Fruit fly (Drosophila melanogaster) whole organism, prepupa: ENCODE results near the gene Sfp24Ba.

Source experiments
- Blimp-1 ChIP-seq: fragments of 200-800 bp; sonication (Bioruptor generic); optimal IDR thresholded peaks from 3 replicates; lab custom pipeline; 2017; ENCODE audit warnings: missing biosample characterization, missing genetic modification characterization, mild to moderate bottlenecking, moderate library complexity, missing genetic modification reagents
- CG10631 ChIP-seq: fragments of 200-800 bp; sonication (Bioruptor generic); optimal IDR thresholded peaks from 2 replicates; lab custom pipeline; 2016; ENCODE audit warnings: missing biosample characterization, missing genetic modification characterization
- CG11294 ChIP-seq: fragments of 200-800 bp; sonication (Bioruptor generic); IDR thresholded peaks from 2 replicates; pipeline ENCODE4 v1.3.6; 2022; ENCODE audit warnings: missing biosample characterization, missing genetic modification characterization
- CG11902 ChIP-seq: fragments of 200-800 bp; sonication (Bioruptor generic); optimal IDR thresholded peaks from 3 replicates; lab custom pipeline; 2016; ENCODE audit warnings: missing biosample characterization, missing genetic modification characterization
- CG16779 ChIP-seq: fragments of 200-800 bp; sonication (Bioruptor generic); optimal IDR thresholded peaks from 3 replicates; lab custom pipeline; 2017; ENCODE audit warnings: missing biosample characterization, mild to moderate bottlenecking, missing genetic modification characterization
- CG32006 ChIP-seq: fragments of 200-800 bp; sonication (Bioruptor generic); optimal IDR thresholded peaks from 3 replicates; lab custom pipeline; 2017; ENCODE audit warnings: missing biosample characterization, mild to moderate bottlenecking, missing genetic modification characterization
- CG34406 ChIP-seq: fragments of 200-800 bp; sonication (Bioruptor generic); optimal IDR thresholded peaks from 3 replicates; lab custom pipeline; 2016; ENCODE audit warnings: missing biosample characterization, missing genetic modification characterization
- CG4318 ChIP-seq: fragments of 200-800 bp; sonication (Bioruptor generic); optimal IDR thresholded peaks from 3 replicates; lab custom pipeline; 2017; ENCODE audit warnings: missing biosample characterization, mild to moderate bottlenecking, missing genetic modification characterization
- CG6163 ChIP-seq: fragments of 200-800 bp; sonication (Bioruptor generic); IDR thresholded peaks from 3 replicates; pipeline ENCODE4 v1.3.6; 2022; ENCODE audit warnings: missing biosample characterization, missing genetic modification characterization
- CG6808 ChIP-seq: fragments of 200-800 bp; sonication (Bioruptor generic); optimal IDR thresholded peaks from 3 replicates; lab custom pipeline; 2017; ENCODE audit warnings: missing biosample characterization, missing genetic modification characterization, mild to moderate bottlenecking, moderate library complexity, missing genetic modification reagents
- CG6854 ChIP-seq: fragments of 200-800 bp; sonication (Bioruptor generic); optimal IDR thresholded peaks from 2 replicates; lab custom pipeline; 2017; ENCODE audit warnings: missing biosample characterization, mild to moderate bottlenecking, missing genetic modification characterization
- CG7368 ChIP-seq: fragments of 200-800 bp; sonication (Bioruptor generic); optimal IDR thresholded peaks from 3 replicates; lab custom pipeline; 2016; ENCODE audit warnings: missing biosample characterization, missing genetic modification characterization
- CG8632 ChIP-seq: fragments of 200-800 bp; sonication (Bioruptor generic); optimal IDR thresholded peaks from 3 replicates; lab custom pipeline; 2016; ENCODE audit warnings: missing biosample characterization, missing genetic modification characterization
- CG9139 ChIP-seq: fragments of 200-800 bp; sonication (Bioruptor generic); optimal IDR thresholded peaks from 3 replicates; lab custom pipeline; 2017; ENCODE audit warnings: missing biosample characterization, mild to moderate bottlenecking, missing genetic modification characterization
- Eip75B ChIP-seq: fragments of 200-800 bp; sonication (Bioruptor generic); optimal IDR thresholded peaks from 3 replicates; lab custom pipeline; 2016; ENCODE audit warnings: missing biosample characterization, missing genetic modification characterization
- Eip78C ChIP-seq: fragments of 200-800 bp; sonication (Bioruptor generic); peaks from one replicate; lab custom pipeline; 2016; ENCODE audit warnings: missing biosample characterization, missing genetic modification characterization
- Eip93F ChIP-seq: fragments of 200-800 bp; sonication (Bioruptor generic); optimal IDR thresholded peaks from 2 replicates; lab custom pipeline; 2016; ENCODE audit warnings: missing biosample characterization, mild to moderate bottlenecking, missing genetic modification characterization
- Ets21C ChIP-seq: fragments of 200-800 bp; sonication (Bioruptor generic); optimal IDR thresholded peaks from 3 replicates; lab custom pipeline; 2016; ENCODE audit warnings: missing biosample characterization, missing genetic modification characterization
- Gug ChIP-seq: fragments of 200-800 bp; sonication (Bioruptor generic); IDR thresholded peaks from 2 replicates; pipeline ENCODE4 v1.3.6; 2022; ENCODE audit warnings: missing biosample characterization, missing genetic modification characterization
- Hr4 ChIP-seq: fragments of 200-800 bp; sonication (Bioruptor generic); optimal IDR thresholded peaks from 3 replicates; lab custom pipeline; 2016; ENCODE audit warnings: missing biosample characterization, missing genetic modification characterization
- Lpt ChIP-seq: fragments of 200-800 bp; sonication (Bioruptor generic); optimal IDR thresholded peaks from 3 replicates; lab custom pipeline; 2016; ENCODE audit warnings: missing biosample characterization, missing genetic modification characterization
- Met ChIP-seq: fragments of 200-800 bp; sonication (Bioruptor generic); optimal IDR thresholded peaks from 3 replicates; lab custom pipeline; 2016; ENCODE audit warnings: missing biosample characterization, missing genetic modification characterization
- Smox ChIP-seq: fragments of 200-800 bp; sonication (Bioruptor generic); optimal IDR thresholded peaks from 3 replicates; lab custom pipeline; 2016; ENCODE audit warnings: missing biosample characterization, missing genetic modification characterization
- acj6 ChIP-seq: fragments of 200-800 bp; sonication (Bioruptor generic); optimal IDR thresholded peaks from 3 replicates; lab custom pipeline; 2016; ENCODE audit warnings: missing biosample characterization, missing genetic modification characterization
- cyc ChIP-seq: fragments of 200-800 bp; sonication (Bioruptor generic); optimal IDR thresholded peaks from 3 replicates; lab custom pipeline; 2016; ENCODE audit warnings: missing biosample characterization, missing genetic modification characterization
- dac ChIP-seq: fragments of 200-800 bp; sonication (Bioruptor generic); optimal IDR thresholded peaks from 2 replicates; lab custom pipeline; 2017; ENCODE audit warnings: missing biosample characterization, mild to moderate bottlenecking, missing genetic modification characterization
- dsx ChIP-seq: fragments of 200-800 bp; optimal IDR thresholded peaks from 3 replicates; lab custom pipeline; 2019; ENCODE audit warnings: missing biosample characterization, mild to moderate bottlenecking, missing genetic modification characterization, moderate library complexity; ENCODE audit not compliant: poor library complexity, severe bottlenecking
- eg ChIP-seq: fragments of 200-800 bp; sonication (Bioruptor generic); IDR thresholded peaks from 3 replicates; pipeline ENCODE4 v1.3.6; 2022; ENCODE audit warnings: missing biosample characterization, missing genetic modification characterization
- fd85E ChIP-seq: fragments of 200-800 bp; sonication (Bioruptor generic); optimal IDR thresholded peaks from 3 replicates; lab custom pipeline; 2016; ENCODE audit warnings: missing biosample characterization, missing genetic modification characterization
- fkh ChIP-seq: fragments of 200-800 bp; sonication (Bioruptor generic); optimal IDR thresholded peaks from 3 replicates; lab custom pipeline; 2017; ENCODE audit warnings: missing biosample characterization, mild to moderate bottlenecking, missing genetic modification characterization, moderate library complexity
- pdm3 ChIP-seq: fragments of 200-800 bp; sonication (Bioruptor generic); optimal IDR thresholded peaks from 3 replicates; lab custom pipeline; 2016; ENCODE audit warnings: missing biosample characterization, missing genetic modification characterization
- salr ChIP-seq, 2 experiments: fragments of 200-800 bp; sonication (Bioruptor generic); optimal IDR thresholded peaks; 3 replicates each; lab custom pipeline; 2016 to 2018; ENCODE audit warnings: missing biosample characterization in 2 of 2, missing genetic modification characterization in 2 of 2, mild to moderate bottlenecking in 1 of 2
- svp ChIP-seq: fragments of 200-800 bp; sonication (Bioruptor generic); peaks from one replicate; lab custom pipeline; 2016; ENCODE audit warnings: missing biosample characterization, missing genetic modification characterization
- topi ChIP-seq: fragments of 200-800 bp; sonication (Bioruptor generic); optimal IDR thresholded peaks from 3 replicates; lab custom pipeline; 2016; ENCODE audit warnings: missing biosample characterization, missing genetic modification characterization

Gene Sfp24Ba

DNA sequence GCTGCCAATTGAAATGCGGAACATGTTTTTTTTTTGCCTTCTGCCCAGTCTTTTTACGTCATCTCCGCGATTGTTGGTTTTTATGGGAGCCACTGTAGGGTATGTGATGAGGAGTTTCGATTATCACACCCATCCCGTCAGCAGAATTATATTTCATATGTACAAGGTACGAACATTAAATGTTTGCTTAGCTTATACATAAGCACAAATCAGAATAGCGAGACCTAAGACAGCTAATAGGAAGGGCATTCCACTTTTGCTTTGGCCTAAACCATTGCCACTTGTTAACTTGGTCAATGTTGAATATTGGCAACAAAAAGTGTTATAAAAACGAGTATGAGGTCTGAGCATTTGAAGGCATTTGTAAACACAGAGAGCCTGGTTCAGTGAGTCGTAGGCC is 34.9 kb upstream of the Sfp24Ba start, which contains the start of gene CG2816 (continued):
- peak; percentile 92 for TF ChIP-seq Eip78C (GFP tag; lab: Kevin White, UChicago)
- peak; percentile 76 for TF ChIP-seq CG11902 (GFP tag; lab: Kevin White, UChicago)
- TF ChIP-seq Met (GFP tag; lab: Kevin White, UChicago) = peak; percentile 86
- no peak for TF ChIP-seq CG9139 (GFP tag; lab: Kevin White, UChicago)
- TF ChIP-seq Lpt (GFP tag; lab: Kevin White, UChicago) = peak; percentile 84
- TF ChIP-seq CG16779 (tag; lab: Kevin White, UChicago) = peak; percentile 56
- TF ChIP-seq CG10631 (GFP tag; lab: Kevin White, UChicago) = peak; percentile 76
- no peak for TF ChIP-seq CG6854 (GFP tag; lab: Kevin White, UChicago)
- TF ChIP-seq CG34406 (GFP tag; lab: Kevin White, UChicago) = peak; percentile 67
- TF ChIP-seq dsx = no peak
- peak; percentile 86 for TF ChIP-seq CG32006 (GFP tag; lab: Kevin White, UChicago)
- TF ChIP-seq Eip75B (GFP tag; lab: Kevin White, UChicago) = peak; percentile 72
- TF ChIP-seq CG7368 (GFP tag; lab: Kevin White, UChicago) = peak; percentile 80
- TF ChIP-seq CG8632 (GFP tag; lab: Kevin White, UChicago) = peak; percentile 50
- TF ChIP-seq CG6808 (GFP tag; lab: Kevin White, UChicago) = peak; percentile 48
- peak; percentile 85 for TF ChIP-seq Hr4 (GFP tag; lab: Kevin White, UChicago)
- peak; percentile 88 for TF ChIP-seq pdm3 (GFP tag; lab: Kevin White, UChicago)

DNA sequence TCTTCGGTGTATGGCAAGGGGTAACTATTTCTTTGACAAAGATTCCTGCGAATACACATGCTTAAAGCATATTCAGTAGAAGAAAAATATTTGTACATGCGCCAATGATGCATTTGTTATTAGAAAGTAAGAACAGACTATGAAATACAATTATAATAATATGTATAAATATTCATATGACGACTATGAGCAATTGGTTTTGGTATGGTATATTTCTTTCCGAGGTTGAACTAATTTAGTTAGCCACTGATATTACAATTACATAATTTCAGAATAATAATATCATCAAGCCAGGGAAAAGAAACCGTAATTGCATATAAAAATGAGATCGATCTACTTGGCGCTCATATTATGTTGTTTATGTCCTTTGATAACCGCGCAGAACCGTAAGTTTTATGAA is 33.2 kb upstream of the Sfp24Ba start, which contains the start of gene CG43145:
TSS of gene CG43145 (plus strand) at position 301 of the 400 bp plus-strand sequence.
- TF ChIP-seq Eip78C (GFP tag; lab: Kevin White, UChicago) (no peak), Eip93F (GFP tag; lab: Kevin White, UChicago) (no peak), fd85E (no peak), Hr4 (GFP tag; lab: Kevin White, UChicago) (no peak), Smox (GFP tag; lab: Kevin White, UChicago) (no peak), pdm3 (GFP tag; lab: Kevin White, UChicago) (no peak), CG34406 (GFP tag; lab: Kevin White, UChicago) (no peak), Blimp-1 (no peak), Met (GFP tag; lab: Kevin White, UChicago) (no peak)

dm6 chr2L:3700990-3701389 is 32.6 kb upstream of the Sfp24Ba start, which contains the start of gene CG42467:
Gene CG42467, plus strand, starts transcription at chr2L:3701290.
- TF ChIP-seq Lpt (GFP tag; lab: Kevin White, UChicago) (no peak), Gug (GFP tag; lab: Robert Waterston, UW) (no peak), Eip78C (GFP tag; lab: Kevin White, UChicago) (no peak), svp (GFP tag; lab: Kevin White, UChicago) (no peak), dac (no peak), Eip75B (GFP tag; lab: Kevin White, UChicago) (no peak), CG6163 (no peak), acj6 (GFP tag; lab: Kevin White, UChicago) (no peak), eg (GFP tag; lab: Robert Waterston, UW) (no peak), CG10631 (GFP tag; lab: Kevin White, UChicago) (no peak), fd85E (no peak), CG4318 (GFP tag; lab: Kevin White, UChicago) (no peak), CG32006 (GFP tag; lab: Kevin White, UChicago) (no peak)

DNA sequence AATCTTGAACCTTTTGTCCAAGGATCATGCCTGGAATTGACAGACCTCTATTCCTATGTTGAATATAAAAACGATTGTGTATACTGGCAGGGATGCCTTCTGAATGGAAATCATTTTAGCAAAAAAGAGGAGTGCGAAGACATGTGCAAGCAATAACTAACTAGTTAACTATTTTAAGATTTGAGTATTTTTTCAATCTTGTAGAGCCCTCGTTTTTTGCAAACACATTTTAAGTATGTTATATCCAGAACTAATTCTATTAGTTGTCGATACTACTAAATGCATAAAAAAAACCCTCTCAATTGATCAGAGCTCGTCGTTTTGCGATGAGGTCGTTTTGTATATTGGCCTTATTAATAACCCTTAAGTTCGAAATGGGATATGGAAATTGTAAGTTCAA is 32.0 kb upstream of the Sfp24Ba start, which contains the start of gene Sfp24C1:
TSS of gene Sfp24C1 (plus strand) at position 301 of the 400 bp plus-strand sequence.
- no peak for TF ChIP-seq cyc

DNA sequence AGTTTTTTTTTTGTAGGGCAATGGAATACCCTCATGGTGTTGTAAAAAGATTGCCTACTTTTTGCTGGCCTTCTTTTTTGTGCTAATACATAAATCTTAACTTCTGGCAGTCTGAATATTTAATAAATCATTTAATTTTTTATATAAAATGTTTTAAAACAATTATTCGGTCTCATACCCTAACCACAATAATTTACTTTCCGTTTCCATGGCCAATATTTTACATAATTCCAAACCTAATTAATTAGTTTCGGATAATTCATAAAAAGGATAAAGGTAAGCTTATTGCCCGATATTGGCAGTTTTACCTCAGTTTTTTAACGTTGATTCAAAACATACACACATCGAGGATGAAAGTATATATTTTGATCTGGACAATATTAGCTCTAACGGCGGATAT is 31.5 kb upstream of the Sfp24Ba start, which contains the start of gene CG42465:
TSS of gene CG42465 (plus strand) at position 301 of the 400 bp plus-strand sequence.
- no peak for TF ChIP-seq dac
- no peak for TF ChIP-seq salr (GFP tag; optimal IDR thresholded peaks at IDR 0.05; lab: Kevin White, UChicago)
- TF ChIP-seq topi = no peak
- TF ChIP-seq CG9139 (GFP tag; lab: Kevin White, UChicago) = no peak
- TF ChIP-seq Blimp-1 = no peak
- TF ChIP-seq CG10631 (GFP tag; lab: Kevin White, UChicago) = no peak
- no peak for TF ChIP-seq CG11294 (GFP tag; lab: Robert Waterston, UW)
- no peak for TF ChIP-seq fkh (GFP tag; lab: Kevin White, UChicago)
- no peak for TF ChIP-seq CG4318 (GFP tag; lab: Kevin White, UChicago)
- no peak for TF ChIP-seq Ets21C
- no peak for TF ChIP-seq Eip78C (GFP tag; lab: Kevin White, UChicago)
